Fruit fly (Drosophila melanogaster) whole organism, adult: ENCODE results near the gene CG33941.
A peak's percentile ranks its signal among the peaks of the same experiment; 100 is the strongest.

Experiments used
- CG11617 ChIP-seq: fragments of 200-800 bp; sonication (Bioruptor generic); optimal IDR thresholded peaks from 2 replicates; lab custom pipeline; 2017; ENCODE audit warnings: mild to moderate bottlenecking, missing biosample characterization, missing genetic modification reagents, missing genetic modification characterization
- CG12768 ChIP-seq: fragments of 200-800 bp; sonication (Bioruptor generic); optimal IDR thresholded peaks from 2 replicates; lab custom pipeline; 2017; ENCODE audit warnings: missing biosample characterization, missing genetic modification characterization, mild to moderate bottlenecking, moderate library complexity, missing genetic modification reagents
- CG14711 ChIP-seq: fragments of 200-800 bp; sonication (Bioruptor generic); optimal IDR thresholded peaks from 2 replicates; lab custom pipeline; 2018; ENCODE audit warnings: missing biosample characterization, mild to moderate bottlenecking, missing genetic modification characterization, moderate library complexity
- CG1620 ChIP-seq: fragments of 200-800 bp; sonication (Bioruptor generic); optimal IDR thresholded peaks from 2 replicates; lab custom pipeline; 2016; ENCODE audit warnings: missing biosample characterization, missing genetic modification characterization
- CG33017 ChIP-seq: fragments of 200-800 bp; sonication (Bioruptor generic); optimal IDR thresholded peaks from 2 replicates; lab custom pipeline; 2018; ENCODE audit warnings: missing biosample characterization, mild to moderate bottlenecking, missing genetic modification characterization, moderate library complexity
- CG5204 ChIP-seq: fragments of 200-800 bp; sonication (Bioruptor generic); optimal IDR thresholded peaks from 2 replicates; lab custom pipeline; 2016; ENCODE audit warnings: missing biosample characterization, missing genetic modification characterization
- CG7045 ChIP-seq: fragments of 200-800 bp; sonication (Bioruptor generic); optimal IDR thresholded peaks from 2 replicates; lab custom pipeline; 2017; ENCODE audit warnings: missing biosample characterization, mild to moderate bottlenecking, missing genetic modification characterization
- CG7101 ChIP-seq: fragments of 200-800 bp; sonication (Bioruptor generic); optimal IDR thresholded peaks from 2 replicates; lab custom pipeline; 2018; ENCODE audit warnings: missing biosample characterization, mild to moderate bottlenecking, missing genetic modification characterization, moderate library complexity
- Clk ChIP-seq: fragments of 200-800 bp; sonication (Bioruptor generic); optimal IDR thresholded peaks from 2 replicates; lab custom pipeline; 2017; ENCODE audit warnings: missing biosample characterization, missing genetic modification characterization
- Crg-1 ChIP-seq: fragments of 200-800 bp; sonication (Bioruptor generic); optimal IDR thresholded peaks from 2 replicates; lab custom pipeline; 2016; ENCODE audit warnings: missing biosample characterization, missing genetic modification characterization
- Hr96 ChIP-seq: fragments of 200-800 bp; sonication (Bioruptor generic); optimal IDR thresholded peaks from 2 replicates; lab custom pipeline; 2016; ENCODE audit warnings: missing biosample characterization, missing genetic modification characterization
- Mnt ChIP-seq: fragments of 200-800 bp; sonication (Bioruptor generic); optimal IDR thresholded peaks from 2 replicates; lab custom pipeline; 2016; ENCODE audit warnings: missing biosample characterization, mild to moderate bottlenecking, missing genetic modification characterization
- bab1 ChIP-seq: fragments of 200-800 bp; sonication (Bioruptor generic); optimal IDR thresholded peaks from 3 replicates; lab custom pipeline; 2019; ENCODE audit warnings: missing biosample characterization, mild to moderate bottlenecking, missing genetic modification characterization, moderate library complexity
- cic ChIP-seq: fragments of 200-800 bp; sonication (Bioruptor generic); optimal IDR thresholded peaks from 2 replicates; lab custom pipeline; 2017; ENCODE audit warnings: missing biosample characterization, mild to moderate bottlenecking, missing genetic modification characterization, moderate library complexity
- cnc ChIP-seq, 2 experiments: fragments of >200 bp; optimal IDR thresholded peaks; 2 replicates each; lab custom pipeline; 2017
- kay ChIP-seq: fragments of 200-800 bp; sonication (Bioruptor generic); peaks from one replicate; lab custom pipeline; 2016; ENCODE audit warnings: missing biosample characterization, missing genetic modification characterization, borderline replicate concordance
- ovo ChIP-seq: fragments of 200-800 bp; sonication (Bioruptor generic); optimal IDR thresholded peaks from 2 replicates; lab custom pipeline; 2016; ENCODE audit warnings: missing biosample characterization, missing genetic modification characterization
- pad ChIP-seq: fragments of 200-800 bp; sonication (Bioruptor generic); optimal IDR thresholded peaks from 3 replicates; lab custom pipeline; 2017; ENCODE audit warnings: missing biosample characterization, missing genetic modification characterization, mild to moderate bottlenecking, moderate library complexity, missing genetic modification reagents
- tj ChIP-seq: fragments of 200-800 bp; sonication (Bioruptor generic); optimal IDR thresholded peaks from 3 replicates; lab custom pipeline; 2017; ENCODE audit warnings: missing biosample characterization, mild to moderate bottlenecking, missing genetic modification characterization, moderate library complexity
- toe ChIP-seq: fragments of 200-800 bp; sonication (Bioruptor generic); optimal IDR thresholded peaks from 2 replicates; lab custom pipeline; 2016; ENCODE audit warnings: missing biosample characterization, missing genetic modification characterization

CG33941 gene

DNA sequence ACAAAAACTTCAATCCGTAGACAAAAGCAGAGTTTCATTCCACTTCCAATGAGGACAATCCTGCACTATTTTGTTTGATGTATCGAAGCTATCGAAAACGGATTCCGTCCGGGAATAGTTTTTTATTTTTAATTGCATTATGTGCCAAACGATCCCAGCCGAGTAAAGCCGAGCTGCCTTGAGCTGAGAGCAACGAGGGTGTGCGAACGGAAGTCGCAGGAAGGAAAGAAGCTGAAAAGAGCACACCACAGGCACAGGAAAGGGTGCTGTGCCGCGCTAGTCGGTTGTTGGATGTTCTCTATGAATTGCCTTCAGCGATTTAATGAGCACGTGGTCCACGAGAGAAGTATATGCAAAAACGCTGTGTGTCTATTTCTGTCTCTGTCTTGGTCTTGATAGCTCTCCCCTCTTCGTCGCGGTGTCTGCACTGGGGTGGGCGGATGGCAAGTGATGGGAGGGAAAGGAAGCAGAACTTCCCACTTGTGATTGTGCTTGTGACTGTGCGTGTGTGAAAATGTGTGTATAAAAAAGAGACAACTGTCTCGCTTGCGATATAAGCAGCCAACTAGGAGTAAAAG is 35.3 kb downstream of the CG33941 start:
- peak; percentile 4 for TF ChIP-seq Mnt (GFP tag; lab: Kevin White, UChicago)
- TF ChIP-seq CG33017 (tag; lab: Kevin White, UChicago) = no peak

DNA sequence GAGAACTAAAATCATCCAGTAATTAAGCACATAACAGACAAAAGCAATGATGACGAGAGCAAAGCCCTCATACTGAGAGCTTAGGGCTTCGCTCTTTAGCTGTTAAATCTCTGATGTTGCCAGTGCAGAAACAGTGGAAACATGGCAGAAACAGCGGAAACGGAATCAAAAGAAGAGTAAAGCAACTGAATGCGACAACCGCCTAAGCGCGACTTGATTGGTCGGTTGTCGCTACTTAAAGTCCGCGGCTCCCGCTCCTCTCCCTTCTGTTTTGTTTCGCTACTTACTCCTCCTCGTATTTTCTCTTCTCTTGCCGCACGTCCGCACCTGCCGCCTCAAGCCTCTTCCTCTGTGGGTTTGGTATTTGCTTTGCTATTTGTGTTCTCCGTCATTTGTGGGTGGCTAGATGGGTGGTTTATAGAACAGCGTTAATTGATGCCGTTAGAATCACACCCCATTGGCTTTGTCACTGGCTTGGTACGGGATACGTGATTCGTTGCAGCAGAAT is 37.9 kb downstream of the CG33941 start:
- TF ChIP-seq CG12768 (no peak), toe (GFP tag; lab: Kevin White, UChicago) (no peak), CG33017 (tag; lab: Kevin White, UChicago) (no peak), ovo (GFP tag; lab: Kevin White, UChicago) (no peak), Hr96 (GFP tag; lab: Kevin White, UChicago) (no peak), CG11617 (GFP tag; lab: Kevin White, UChicago) (no peak), CG7101 (no peak), Mnt (GFP tag; lab: Kevin White, UChicago) (no peak), Crg-1 (no peak), Clk (GFP tag; lab: Kevin White, UChicago) (no peak), cic (no peak), CG14711 (tag; lab: Kevin White, UChicago) (no peak), kay (no peak), CG1620 (no peak)

DNA sequence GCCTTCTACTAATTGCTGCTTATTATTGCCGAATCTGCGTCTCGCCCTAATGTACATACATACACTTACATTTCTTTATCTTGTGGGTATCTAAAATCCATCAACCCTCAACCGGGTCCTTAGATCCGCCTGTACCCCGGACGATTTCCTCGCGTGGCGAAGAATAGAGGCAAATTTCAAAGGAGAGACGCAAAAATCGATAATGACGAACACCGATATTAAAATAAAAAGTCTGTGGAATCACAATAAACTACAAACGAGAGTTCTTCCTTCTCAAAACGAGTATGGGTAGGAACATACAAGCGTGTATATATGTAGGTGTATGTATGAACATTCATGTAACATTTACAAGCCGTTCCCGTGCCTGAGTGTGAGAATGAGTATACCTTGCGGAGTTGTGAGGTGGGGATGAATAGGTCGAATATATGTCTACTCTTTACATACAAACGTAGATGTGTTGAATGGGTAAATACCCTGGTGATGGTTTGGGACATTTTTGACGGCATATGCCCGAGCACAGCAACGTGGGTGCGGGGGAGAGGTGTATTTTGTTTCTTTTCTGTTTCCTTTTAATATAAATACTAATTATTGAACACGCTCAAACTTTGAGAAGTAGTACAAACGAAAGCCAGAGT is 38.8 kb downstream of the CG33941 start:
- TF ChIP-seq kay (peak; percentile 78), tj (GFP tag; lab: Kevin White, UChicago) (no peak), cic (no peak), cnc (optimal IDR thresholded peaks at IDR 0.05; lab: Kevin White, UChicago) (no peak), CG14711 (tag; lab: Kevin White, UChicago) (no peak)

DNA sequence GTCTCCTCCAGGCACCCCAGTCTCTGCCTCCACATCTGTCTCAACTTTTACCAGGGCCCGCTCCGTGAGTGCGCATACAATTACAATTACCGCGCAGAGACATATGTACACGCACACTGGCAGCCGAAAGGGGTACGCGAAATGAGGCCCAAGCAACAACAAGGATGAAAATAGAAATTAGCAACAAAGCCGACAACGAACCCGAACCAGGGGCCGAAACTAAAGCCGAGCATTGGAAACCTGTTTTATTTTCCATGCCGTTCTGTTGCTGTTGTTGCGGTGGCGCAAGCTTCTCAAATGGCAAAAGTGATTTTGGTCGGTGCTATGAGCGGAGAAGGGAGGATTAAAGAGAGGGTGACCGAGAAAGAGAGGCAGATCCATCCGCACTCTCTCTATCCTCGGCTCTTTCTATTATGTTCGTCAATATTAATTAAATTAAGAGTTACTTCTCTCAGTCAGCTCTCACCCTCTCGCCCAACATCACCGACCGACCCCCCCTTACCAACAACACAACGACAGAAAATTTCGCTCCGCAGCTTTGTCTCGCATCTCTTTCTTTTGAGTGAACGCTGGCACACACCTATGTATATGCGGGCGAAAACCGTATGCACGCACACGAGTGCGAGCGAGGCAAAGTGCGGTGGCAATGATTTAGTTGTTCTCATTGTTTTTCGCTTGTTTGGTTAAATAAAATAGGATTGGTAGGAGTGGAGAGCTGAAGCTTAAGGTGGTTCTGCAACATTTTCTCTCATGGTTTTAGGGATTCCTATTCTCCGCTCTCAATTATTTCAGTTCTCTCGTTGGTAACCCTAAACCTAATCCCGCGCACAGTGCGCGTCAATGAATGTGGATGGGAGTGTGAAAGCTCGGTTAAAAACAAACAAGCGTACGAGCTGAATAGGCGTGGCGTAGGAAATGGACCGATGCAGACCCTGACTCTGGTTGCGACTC is 40.2 kb downstream of the CG33941 start:
- TF ChIP-seq cnc (optimal IDR thresholded peaks at IDR 0.05; lab: Kevin White, UChicago) (no peak), CG5204 (GFP tag; lab: Kevin White, UChicago) (no peak), Hr96 (GFP tag; lab: Kevin White, UChicago) (no peak), ovo (GFP tag; lab: Kevin White, UChicago) (no peak), toe (GFP tag; lab: Kevin White, UChicago) (no peak), bab1 (no peak), CG1620 (no peak), CG33017 (tag; lab: Kevin White, UChicago) (no peak), CG12768 (no peak), kay (no peak)

DNA sequence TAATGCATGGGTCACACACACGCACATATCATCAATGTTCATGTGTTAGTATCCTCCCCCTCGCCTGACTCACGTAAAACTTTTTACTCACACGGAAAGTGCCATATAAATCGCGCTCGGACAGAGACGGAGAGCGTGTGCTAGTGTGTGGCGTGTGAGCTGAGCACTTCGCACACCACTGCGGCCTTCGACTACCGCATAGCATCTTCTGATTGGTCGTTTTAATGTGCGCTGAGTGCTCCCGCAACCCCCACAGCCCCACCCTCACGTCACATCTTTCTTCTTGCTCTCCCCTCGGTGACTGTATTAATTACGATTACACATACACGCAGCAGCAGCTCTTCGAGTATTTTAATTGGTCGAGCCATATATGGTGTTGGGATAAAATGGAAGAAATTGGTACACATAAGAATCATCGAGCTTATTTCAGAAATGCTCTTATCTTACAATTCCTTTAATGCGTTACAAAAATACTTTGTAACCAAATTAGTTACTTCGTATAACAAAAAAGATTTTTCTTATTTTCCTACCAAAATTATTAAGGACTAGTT is 41.2 kb downstream of the CG33941 start:
- TF ChIP-seq pad (GFP tag; lab: Kevin White, UChicago) = peak; percentile 20
- no peak for TF ChIP-seq CG11617 (GFP tag; lab: Kevin White, UChicago)
- peak; percentile 30 for TF ChIP-seq CG12768
- peak; percentile 90 for TF ChIP-seq kay

DNA sequence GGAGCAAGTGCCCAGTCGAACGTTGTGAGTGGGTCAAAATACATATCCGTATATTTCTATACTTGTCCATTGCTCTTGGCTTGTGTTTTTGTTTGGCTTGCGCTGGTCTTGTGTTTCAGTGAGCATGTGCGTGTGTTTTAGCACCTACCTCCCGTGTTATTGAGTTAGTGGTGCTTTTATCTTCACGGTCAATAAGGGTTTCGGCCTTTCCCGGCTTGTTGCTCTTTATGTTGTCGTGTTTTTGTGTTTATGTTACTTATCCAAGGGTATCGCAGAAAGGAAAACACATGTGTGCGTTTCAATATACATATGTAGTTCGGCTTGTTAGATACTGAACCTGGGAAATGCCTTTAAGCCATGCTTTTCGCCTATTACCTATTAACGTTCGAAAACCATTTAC is 42.6 kb downstream of the CG33941 start:
- TF ChIP-seq ovo (GFP tag; lab: Kevin White, UChicago) (no peak), CG12768 (no peak), Crg-1 (no peak), kay (no peak), CG14711 (tag; lab: Kevin White, UChicago) (no peak), CG1620 (no peak), CG7045 (GFP tag; lab: Kevin White, UChicago) (no peak), tj (GFP tag; lab: Kevin White, UChicago) (no peak), Hr96 (GFP tag; lab: Kevin White, UChicago) (no peak), Clk (GFP tag; lab: Kevin White, UChicago) (no peak), cic (no peak), toe (GFP tag; lab: Kevin White, UChicago) (no peak), Mnt (GFP tag; lab: Kevin White, UChicago) (no peak), pad (GFP tag; lab: Kevin White, UChicago) (no peak), CG5204 (GFP tag; lab: Kevin White, UChicago) (no peak), cnc (optimal IDR thresholded peaks at IDR 0.05; lab: Kevin White, UChicago) (no peak), CG33017 (tag; lab: Kevin White, UChicago) (no peak), CG7101 (no peak), CG11617 (GFP tag; lab: Kevin White, UChicago) (no peak)
